Worm (Caenorhabditis elegans) whole organism, young adult: ENCODE results near the gene gst-6.
"Not testable (repeated sequence)": the region's sequence is repeated elsewhere in the genome, so short reads cannot be mapped to it uniquely, and the experiment has no call there.

Source experiments
- B0019.2 ChIP-seq: fragments of 200-800 bp; sonication (Bioruptor generic); conservative IDR thresholded peaks from 2 replicates; pipeline ENCODE4 v1.3.6; 2022; ENCODE audit warnings: missing genetic modification reagents, missing genetic modification characterization, missing compliant biosample characterization
- F55B11.4 ChIP-seq: sonication (generic microtip); optimal IDR thresholded peaks from 2 replicates; lab custom pipeline; 2016; ENCODE audit warnings: missing compliant biosample characterization, missing genetic modification characterization, borderline replicate concordance; ENCODE audit not compliant: insufficient read depth
- Y53G8AR.9 ChIP-seq: fragments of 200-800 bp; sonication (Bioruptor generic); conservative IDR thresholded peaks from 2 replicates; pipeline ENCODE4 v1.3.6; 2022; ENCODE audit warnings: missing genetic modification reagents, missing genetic modification characterization, missing compliant biosample characterization
- Y67H2A.10 ChIP-seq: fragments of 200-800 bp; sonication (Bioruptor generic); conservative IDR thresholded peaks from 2 replicates; pipeline ENCODE4 v1.3.6; 2022; ENCODE audit warnings: missing genetic modification reagents, missing genetic modification characterization, missing compliant biosample characterization
- Y79H2A.3 ChIP-seq: fragments of 200-800 bp; sonication (Bioruptor generic); conservative IDR thresholded peaks from 2 replicates; pipeline ENCODE4 v1.3.6; 2022; ENCODE audit warnings: missing genetic modification reagents, missing genetic modification characterization, missing compliant biosample characterization
- Y95B8A.8 ChIP-seq: fragments of 200-800 bp; sonication (Bioruptor generic); IDR thresholded peaks from 2 replicates; pipeline ENCODE4 v1.3.6; 2022; ENCODE audit warnings: missing genetic modification reagents, missing genetic modification characterization, missing compliant biosample characterization
- aptf-2 ChIP-seq: fragments of 200-800 bp; sonication (Bioruptor generic); conservative IDR thresholded peaks from 2 replicates; pipeline ENCODE4 v1.3.6; 2022; ENCODE audit warnings: missing genetic modification reagents, missing genetic modification characterization, missing compliant biosample characterization
- athp-1 ChIP-seq: sonication (generic microtip); optimal IDR thresholded peaks from 2 replicates; lab custom pipeline; 2017; ENCODE audit warnings: mild to moderate bottlenecking, missing genetic modification characterization, missing compliant biosample characterization
- attf-3 ChIP-seq: fragments of 200-800 bp; sonication (Bioruptor generic); conservative IDR thresholded peaks from 2 replicates; pipeline ENCODE4 v1.3.6; 2022; ENCODE audit warnings: missing genetic modification reagents, missing genetic modification characterization, missing compliant biosample characterization
- attf-5 ChIP-seq: fragments of 200-800 bp; sonication (Bioruptor generic); optimal IDR thresholded peaks from 2 replicates; lab custom pipeline; 2018; ENCODE audit warnings: mild to moderate bottlenecking, missing genetic modification characterization, missing compliant biosample characterization
- bed-1 ChIP-seq: fragments of 200-800 bp; sonication (Bioruptor generic); IDR thresholded peaks from 2 replicates; pipeline ENCODE4 v1.3.6; 2022; ENCODE audit warnings: missing genetic modification reagents, missing genetic modification characterization, missing compliant biosample characterization
- cebp-1 ChIP-seq, 2 experiments: fragments of 200-800 bp in 1 of 2; sonication (Bioruptor generic) in 1 of 2; sonication (generic microtip) in 1 of 2; IDR thresholded peaks in 1 of 2; optimal IDR thresholded peaks in 1 of 2; 2 replicates each; pipeline versions ENCODE4 v1.3.6 to Lab custom; 2017 to 2022; ENCODE audit warnings: missing compliant biosample characterization in 2 of 2, missing genetic modification characterization in 2 of 2, mild to moderate bottlenecking in 1 of 2, missing genetic modification reagents in 1 of 2, moderate library complexity in 1 of 2
- ceh-40 ChIP-seq: fragments of 200-800 bp; sonication (Bioruptor generic); IDR thresholded peaks from 2 replicates; pipeline ENCODE4 v1.3.6; 2022; ENCODE audit warnings: missing genetic modification characterization, missing compliant biosample characterization
- dpl-1 ChIP-seq: fragments of 150-350 bp; optimal IDR thresholded peaks from 2 replicates; lab custom pipeline; 2014; ENCODE audit warnings: missing biosample characterization, missing genetic modification reagents, missing genetic modification characterization
- efl-1 ChIP-seq: fragments of 150-350 bp; optimal IDR thresholded peaks from 2 replicates; lab custom pipeline; 2014; ENCODE audit warnings: missing biosample characterization, missing genetic modification reagents, missing genetic modification characterization
- egrh-3 ChIP-seq: fragments of 200-800 bp; sonication (Bioruptor generic); IDR thresholded peaks from 2 replicates; pipeline ENCODE4 v1.3.6; 2022; ENCODE audit warnings: missing genetic modification reagents, missing genetic modification characterization, missing compliant biosample characterization
- hmg-1.2 ChIP-seq: fragments of 200-800 bp; sonication (Bioruptor generic); IDR thresholded peaks from 2 replicates; pipeline ENCODE4 v1.3.6; 2022; ENCODE audit warnings: missing genetic modification reagents, missing genetic modification characterization, missing compliant biosample characterization
- hmg-20 ChIP-seq: fragments of 200-800 bp; sonication (Bioruptor generic); IDR thresholded peaks from 2 replicates; pipeline ENCODE4 v1.3.6; 2022; ENCODE audit warnings: missing genetic modification reagents, missing genetic modification characterization, missing compliant biosample characterization
- let-526 ChIP-seq: fragments of 200-800 bp; sonication (Bioruptor generic); IDR thresholded peaks from 2 replicates; pipeline ENCODE4 v1.3.6; 2022; ENCODE audit warnings: missing genetic modification reagents, missing genetic modification characterization, missing compliant biosample characterization
- let-607 ChIP-seq, 2 experiments: fragments of 200-800 bp in 1 of 2; sonication (Bioruptor generic) in 1 of 2; sonication (generic microtip) in 1 of 2; optimal IDR thresholded peaks; 2 replicates each; lab custom pipeline; 2016 to 2018; ENCODE audit warnings: mild to moderate bottlenecking in 2 of 2, missing compliant biosample characterization in 2 of 2, missing genetic modification characterization in 2 of 2, moderate library complexity in 2 of 2, missing genotype in 1 of 2
- madf-3 ChIP-seq: fragments of 200-800 bp; sonication (Bioruptor generic); IDR thresholded peaks from 2 replicates; pipeline ENCODE4 v1.3.6; 2022; ENCODE audit warnings: missing genetic modification reagents, missing genetic modification characterization, missing compliant biosample characterization
- madf-8 ChIP-seq: fragments of 200-800 bp; sonication (Bioruptor generic); conservative IDR thresholded peaks from 2 replicates; pipeline ENCODE4 v1.3.6; 2022; ENCODE audit warnings: missing genetic modification reagents, missing genetic modification characterization, missing compliant biosample characterization
- mcd-1 ChIP-seq: fragments of 200-800 bp; sonication (Bioruptor generic); IDR thresholded peaks from 2 replicates; pipeline ENCODE4 v1.3.6; 2022; ENCODE audit warnings: missing genetic modification reagents, missing genetic modification characterization, missing compliant biosample characterization
- mes-4 ChIP-seq: sonication (generic microtip); optimal IDR thresholded peaks from 2 replicates; lab custom pipeline; 2016; ENCODE audit warnings: missing genotype, missing genetic modification characterization, missing compliant biosample characterization
- nfya-2 ChIP-seq: fragments of 200-800 bp; sonication (Bioruptor generic); IDR thresholded peaks from 2 replicates; pipeline ENCODE4 v1.3.6; 2022; ENCODE audit warnings: missing genetic modification reagents, missing genetic modification characterization, missing compliant biosample characterization
- nfyb-1 ChIP-seq: fragments of 200-800 bp; sonication (Bioruptor generic); IDR thresholded peaks from 2 replicates; pipeline ENCODE4 v1.3.6; 2022; ENCODE audit warnings: missing genetic modification reagents, missing genetic modification characterization, missing compliant biosample characterization
- nhr-90 ChIP-seq: sonication (generic microtip); optimal IDR thresholded peaks from 2 replicates; lab custom pipeline; 2016; ENCODE audit warnings: missing genotype, mild to moderate bottlenecking, missing genetic modification characterization, missing compliant biosample characterization
- pha-4 ChIP-seq: fragments of 150-350 bp; sonication (generic microtip); optimal IDR thresholded peaks from 2 replicates; lab custom pipeline; 2014; ENCODE audit warnings: missing biosample characterization, missing genetic modification reagents, missing genetic modification characterization
- repo-1 ChIP-seq: sonication (generic microtip); optimal IDR thresholded peaks from 2 replicates; lab custom pipeline; 2017; ENCODE audit warnings: mild to moderate bottlenecking, missing genetic modification characterization, missing compliant biosample characterization
- snpc-1.3 ChIP-seq: sonication (generic microtip); optimal IDR thresholded peaks from 2 replicates; lab custom pipeline; 2017; ENCODE audit warnings: missing genetic modification characterization, mild to moderate bottlenecking, missing compliant biosample characterization, antibody characterized with exemption, moderate library complexity, missing genotype, missing genetic modification reagents; ENCODE audit not compliant: insufficient read depth
- snpc-3.4 ChIP-seq: sonication (generic microtip); optimal IDR thresholded peaks from 2 replicates; lab custom pipeline; 2017; ENCODE audit warnings: missing genetic modification characterization, mild to moderate bottlenecking, missing compliant biosample characterization, antibody characterized with exemption, moderate library complexity, missing genotype, missing genetic modification reagents
- tlf-1 ChIP-seq: fragments of 200-800 bp; sonication (Bioruptor generic); optimal IDR thresholded peaks from 2 replicates; lab custom pipeline; 2018; ENCODE audit warnings: mild to moderate bottlenecking, missing genetic modification characterization, missing compliant biosample characterization
- zfh-2 ChIP-seq: fragments of 200-800 bp; sonication (Bioruptor generic); conservative IDR thresholded peaks from 2 replicates; pipeline ENCODE4 v1.3.6; 2022; ENCODE audit warnings: missing genetic modification reagents, missing genetic modification characterization, missing compliant biosample characterization
- zim-3 ChIP-seq: sonication (generic microtip); optimal IDR thresholded peaks from 2 replicates; lab custom pipeline; 2017; ENCODE audit warnings: mild to moderate bottlenecking, missing genetic modification characterization, moderate library complexity, missing compliant biosample characterization
- ztf-18 ChIP-seq: sonication (generic microtip); optimal IDR thresholded peaks from 2 replicates; lab custom pipeline; 2016; ENCODE audit warnings: missing genotype, mild to moderate bottlenecking, missing genetic modification characterization, missing compliant biosample characterization
- ztf-3 ChIP-seq: fragments of 200-800 bp; sonication (Bioruptor generic); optimal IDR thresholded peaks from 2 replicates; lab custom pipeline; 2018; ENCODE audit warnings: mild to moderate bottlenecking, missing genetic modification characterization, missing compliant biosample characterization

The gst-6 gene

DNA sequence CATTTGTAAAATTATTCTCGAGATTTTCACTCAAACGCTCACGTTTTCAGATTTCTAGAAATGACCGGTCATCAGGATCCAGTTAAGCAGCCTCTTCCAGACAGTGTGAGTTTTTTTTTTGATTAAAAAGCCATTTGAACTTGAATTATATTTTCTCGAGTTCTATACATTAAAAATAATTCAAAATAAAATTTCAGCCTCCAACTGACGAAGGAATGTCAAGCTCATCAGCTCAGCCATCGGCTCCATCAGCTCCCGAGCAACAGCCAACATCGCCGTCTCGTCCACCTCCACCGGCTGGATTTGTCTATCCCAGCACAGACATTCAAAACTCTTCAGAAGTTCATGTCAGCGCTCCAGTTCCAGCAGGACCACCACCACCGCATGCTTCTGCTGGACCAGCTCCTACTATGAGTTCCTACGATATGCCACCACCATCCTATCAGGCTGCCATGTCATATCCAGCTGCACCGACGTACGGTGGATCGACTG is 21.8 kb upstream of the gst-6 start, which contains the start of gene F11G11.5 (continued):
- no peak for TF ChIP-seq nfya-2 (GFP tag; lab: Robert Waterston, UW)
- TF ChIP-seq egrh-3: peak; percentile 26; the same call in 1 of the 2 replicates
- TF ChIP-seq zfh-2 (GFP tag; lab: Robert Waterston, UW): peak; percentile 86
- no peak for TF ChIP-seq aptf-2 (GFP tag; lab: Robert Waterston, UW)
- TF ChIP-seq nfyb-1 (GFP tag; lab: Robert Waterston, UW): peak; percentile 75; the same call in 1 of the 2 replicates
- TF ChIP-seq bed-1 (GFP tag; lab: Robert Waterston, UW): no peak
- TF ChIP-seq cebp-1 (GFP tag; IDR thresholded peaks at IDR 0.05; lab: Robert Waterston, UW): no peak
- peak; percentile 24 for TF ChIP-seq cebp-1 (tag; optimal IDR thresholded peaks at IDR 0.05; lab: Kevin White, UChicago)
- TF ChIP-seq madf-3 (GFP tag; lab: Robert Waterston, UW): 0 out of 2 replicates have a peak, but pooled peaks have one; percentile 3
- no peak for TF ChIP-seq Y67H2A.10 (GFP tag; lab: Robert Waterston, UW)
- TF ChIP-seq mcd-1 (GFP tag; lab: Robert Waterston, UW): peak; percentile 41; the same call in 1 of the 2 replicates
- TF ChIP-seq athp-1 (tag; lab: Kevin White, UChicago): peak; percentile 48
- peak; percentile 32 for TF ChIP-seq repo-1
- no peak for TF ChIP-seq Y95B8A.8
- TF ChIP-seq efl-1 (GFP tag; lab: Kevin White, UChicago): no peak
- TF ChIP-seq let-607 (tag; optimal IDR thresholded peaks at IDR 0.05; lab: Kevin White, UChicago): peak in 1 of 2 experiments; percentile 21
- TF ChIP-seq nhr-90: peak; percentile 19
- TF ChIP-seq pha-4 (tag; lab: Kevin White, UChicago): no peak
- TF ChIP-seq, all 124 proteins: peak for 20

DNA sequence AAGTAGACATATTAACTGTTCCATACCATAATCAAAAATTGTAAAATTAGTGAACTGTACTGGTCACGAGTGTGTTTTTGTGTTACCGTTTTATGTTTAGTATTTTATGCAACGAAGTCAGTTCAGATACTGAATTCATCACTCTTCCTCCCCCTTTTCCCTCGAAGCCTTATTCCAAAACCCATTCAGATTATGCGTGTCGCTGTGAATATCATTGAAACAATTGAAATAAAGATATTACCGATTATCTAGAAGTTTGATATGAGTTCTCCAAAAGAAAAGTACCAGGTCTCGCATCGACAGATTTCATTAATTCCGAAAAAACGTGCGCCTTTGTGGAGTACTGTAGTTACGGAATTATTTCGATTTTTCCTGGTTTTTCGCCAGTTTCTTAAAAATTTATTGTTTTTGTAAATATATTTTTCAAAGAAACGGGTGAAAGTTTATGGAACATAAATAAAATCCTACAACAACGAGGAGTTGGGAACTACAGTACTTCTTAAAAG is 20.7 kb upstream of the gst-6 start:
- TF ChIP-seq cebp-1 (GFP tag; IDR thresholded peaks at IDR 0.05; lab: Robert Waterston, UW): no peak
- TF ChIP-seq cebp-1 (tag; optimal IDR thresholded peaks at IDR 0.05; lab: Kevin White, UChicago): peak; percentile 52
- TF ChIP-seq Y53G8AR.9 (GFP tag; lab: Robert Waterston, UW): 0 out of 2 replicates have a peak, but pooled peaks have one; percentile 14
- TF ChIP-seq ztf-18 (tag; lab: Kevin White, UChicago): peak; percentile 20
- TF ChIP-seq attf-5 (GFP tag; lab: Kevin White, UChicago): no peak

- TF ChIP-seq hmg-1.2 (GFP tag; lab: Robert Waterston, UW); ceh-40 (GFP tag; lab: Robert Waterston, UW); zim-3: not testable (repeated sequence)
Measured at ce11 chrII:4860260-4860659, 19.4 kb upstream of the gst-6 start, which contains the start of the genes nspd-5 and F11G11.4. TSS of gene nspd-5 (minus strand) at chrII:4860360. TSS of gene F11G11.4 (plus strand) at chrII:4860594.

ce11 chrII:4863357-4863756 is 16.3 kb upstream of the gst-6 start, which contains the start of the genes mpst-4 and F11G11.14:
TSS of gene mpst-4 (minus strand) at chrII:4863457.
TSS of gene F11G11.14 (plus strand) at chrII:4863681.
- TF ChIP-seq Y79H2A.3 (GFP tag; lab: Robert Waterston, UW) (no peak), B0019.2 (GFP tag; lab: Robert Waterston, UW) (no peak), snpc-3.4 (tag; lab: Kevin White, UChicago) (no peak), Y67H2A.10 (GFP tag; lab: Robert Waterston, UW) (no peak), madf-8 (GFP tag; lab: Robert Waterston, UW) (no peak), let-607 (tag; optimal IDR thresholded peaks at IDR 0.05; lab: Kevin White, UChicago) (no peak), ztf-18 (tag; lab: Kevin White, UChicago) (no peak), snpc-1.3 (no peak), dpl-1 (GFP tag; lab: Kevin White, UChicago) (no peak), tlf-1 (GFP tag; lab: Kevin White, UChicago) (no peak), hmg-20 (GFP tag; lab: Robert Waterston, UW) (no peak), Y95B8A.8 (no peak), let-526 (no peak), ztf-3 (GFP tag; lab: Kevin White, UChicago) (no peak), Y53G8AR.9 (GFP tag; lab: Robert Waterston, UW) (no peak), mes-4 (tag; lab: Kevin White, UChicago) (no peak), attf-3 (no peak), F55B11.4 (tag; lab: Kevin White, UChicago) (no peak)
